Fruit fly (Drosophila melanogaster): ENCODE results near the gene CG15741.

DNA sequence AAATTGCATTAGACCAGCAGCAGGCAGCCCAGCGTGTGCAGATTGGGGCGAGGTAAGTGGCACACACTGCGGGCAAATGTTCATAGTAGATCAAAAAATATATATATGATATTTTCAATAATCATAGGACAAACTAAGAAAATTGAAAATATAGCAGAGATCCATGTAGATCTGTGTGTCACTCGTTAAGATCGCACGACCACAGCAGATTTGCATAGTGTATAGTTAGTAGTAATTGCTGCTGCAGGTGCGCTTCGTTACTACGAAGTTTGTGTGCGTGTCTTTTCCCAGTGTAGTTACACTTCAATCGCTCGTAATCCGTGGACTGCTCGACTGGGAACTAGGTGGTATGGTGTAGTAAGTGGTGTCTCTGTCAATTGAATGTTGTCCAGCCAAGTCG lies 39.3 kb upstream of the CG15741 start, which contains the start of gene CG10352:
- TF ChIP-seq EcR (GFP tag; optimal IDR thresholded peaks at IDR 0.05) (no peak), CG14655 (GFP tag; optimal IDR thresholded peaks at IDR 0.05) (no peak), CG32121 (GFP tag; IDR thresholded peaks at IDR 0.05) (0 out of 2 replicates have a peak, but pooled peaks have one; percentile 35), CG34367 (tag; optimal IDR thresholded peaks at IDR 0.05) (no peak), CG15710 (tag; optimal IDR thresholded peaks at IDR 0.05) (no peak), CG4496 (GFP tag; IDR thresholded peaks at IDR 0.05) (peak; percentile 61), D1 (tag; optimal IDR thresholded peaks at IDR 0.05) (no peak), CG13204 (GFP tag; optimal IDR thresholded peaks at IDR 0.05) (no peak), gl (tag; optimal IDR thresholded peaks at IDR 0.05) (no peak), rn (GFP tag; IDR thresholded peaks at IDR 0.05) (no peak)

All from whole organism, pupa.